Worm (Caenorhabditis elegans) whole organism, L2 larva: Measurements from ENCODE around the gene unc-60.
A peak's percentile ranks its signal among the peaks of the same experiment; 100 is the strongest.

ENCODE experiments used
- R02D3.7 ChIP-seq: fragments of 150-350 bp; optimal IDR thresholded peaks from 2 replicates; lab custom pipeline; 2014; ENCODE audit warnings: missing biosample characterization, missing genetic modification characterization
- alr-1 ChIP-seq: fragments of 150-350 bp; optimal IDR thresholded peaks from 2 replicates; lab custom pipeline; 2014; ENCODE audit warnings: missing biosample characterization, missing genetic modification characterization
- ama-1 ChIP-seq: fragments of 150-350 bp; optimal IDR thresholded peaks from 2 replicates; lab custom pipeline; 2018; ENCODE audit warnings: inconsistent platforms
- blmp-1 ChIP-seq: sonication (generic microtip); optimal IDR thresholded peaks from 2 replicates; lab custom pipeline; 2017; ENCODE audit warnings: missing genetic modification characterization, mild to moderate bottlenecking, missing compliant biosample characterization, antibody characterized with exemption, moderate library complexity; ENCODE audit not compliant: insufficient read depth
- ceh-16 ChIP-seq: fragments of 150-350 bp; optimal IDR thresholded peaks from 2 replicates; lab custom pipeline; 2014; ENCODE audit warnings: missing biosample characterization, missing genetic modification characterization
- ceh-82 ChIP-seq: fragments of 150-350 bp; optimal IDR thresholded peaks from 2 replicates; lab custom pipeline; 2014; ENCODE audit warnings: missing biosample characterization, missing genetic modification characterization
- dmd-4 ChIP-seq: sonication (generic microtip); optimal IDR thresholded peaks from 2 replicates; lab custom pipeline; 2017; ENCODE audit warnings: missing biosample characterization, missing genetic modification characterization
- egl-27 ChIP-seq: sonication (generic microtip); optimal IDR thresholded peaks from 3 replicates; lab custom pipeline; 2017; ENCODE audit warnings: missing biosample characterization, missing genetic modification reagents, missing genetic modification characterization
- elt-1 ChIP-seq: fragments of 150-350 bp; optimal IDR thresholded peaks from 2 replicates; lab custom pipeline; 2014; ENCODE audit warnings: missing biosample characterization, missing genetic modification characterization
- fos-1 ChIP-seq: fragments of 150-350 bp; optimal IDR thresholded peaks from 2 replicates; lab custom pipeline; 2014; ENCODE audit warnings: missing biosample characterization, missing genetic modification characterization
- gmeb-1 ChIP-seq: fragments of 150-350 bp; optimal IDR thresholded peaks from 2 replicates; lab custom pipeline; 2014; ENCODE audit warnings: missing biosample characterization, missing genetic modification characterization
- lin-11 ChIP-seq: fragments of 150-350 bp; sonication (generic microtip); optimal IDR thresholded peaks from 2 replicates; lab custom pipeline; 2014; ENCODE audit warnings: missing biosample characterization, missing genetic modification characterization, inconsistent platforms, mixed read lengths
- lin-39 ChIP-seq: fragments of 150-350 bp; optimal IDR thresholded peaks from 2 replicates; lab custom pipeline; 2014; ENCODE audit warnings: missing biosample characterization, missing genetic modification reagents, missing genetic modification characterization
- lsy-2 ChIP-seq, 2 experiments: fragments of 150-350 bp in 1 of 2; sonication (generic microtip) in 1 of 2; optimal IDR thresholded peaks; 2 replicates each; lab custom pipeline; 2014 to 2017; ENCODE audit warnings: missing biosample characterization in 2 of 2, missing genetic modification characterization in 2 of 2
- mab-5 ChIP-seq: fragments of 150-350 bp; optimal IDR thresholded peaks from 2 replicates; lab custom pipeline; 2014; ENCODE audit warnings: missing biosample characterization, missing genetic modification characterization
- nhr-10 ChIP-seq: sonication (generic microtip); optimal IDR thresholded peaks from 2 replicates; lab custom pipeline; 2017; ENCODE audit warnings: missing biosample characterization, missing genetic modification characterization
- nhr-11 ChIP-seq: fragments of 150-350 bp; optimal IDR thresholded peaks from 2 replicates; lab custom pipeline; 2014; ENCODE audit warnings: missing biosample characterization, missing genetic modification characterization
- nhr-129 ChIP-seq: fragments of 150-350 bp; optimal IDR thresholded peaks from 2 replicates; lab custom pipeline; 2014; ENCODE audit warnings: missing biosample characterization, missing genetic modification characterization
- nhr-21 ChIP-seq: fragments of 150-350 bp; optimal IDR thresholded peaks from 2 replicates; lab custom pipeline; 2014; ENCODE audit warnings: missing biosample characterization, missing genetic modification characterization
- nhr-23 ChIP-seq: fragments of 150-350 bp; optimal IDR thresholded peaks from 2 replicates; lab custom pipeline; 2014; ENCODE audit warnings: missing biosample characterization, missing genetic modification reagents, missing genetic modification characterization
- nhr-237 ChIP-seq: fragments of 150-350 bp; optimal IDR thresholded peaks from 2 replicates; lab custom pipeline; 2014; ENCODE audit warnings: missing biosample characterization, missing genetic modification characterization
- nhr-25 ChIP-seq: fragments of 150-350 bp; sonication (generic microtip); optimal IDR thresholded peaks from 3 replicates; lab custom pipeline; 2014; ENCODE audit warnings: missing biosample characterization, missing genetic modification characterization
- nhr-6 ChIP-seq: fragments of 150-350 bp; optimal IDR thresholded peaks from 2 replicates; lab custom pipeline; 2014; ENCODE audit warnings: missing biosample characterization, missing genetic modification characterization
- peb-1 ChIP-seq: fragments of 150-350 bp; optimal IDR thresholded peaks from 2 replicates; lab custom pipeline; 2014; ENCODE audit warnings: missing biosample characterization, missing genetic modification characterization
- sem-4 ChIP-seq: fragments of 150-350 bp; optimal IDR thresholded peaks from 2 replicates; lab custom pipeline; 2014; ENCODE audit warnings: missing biosample characterization, missing genetic modification reagents, missing genetic modification characterization
- sma-3 ChIP-seq: sonication (generic microtip); optimal IDR thresholded peaks from 2 replicates; lab custom pipeline; 2016; ENCODE audit warnings: missing genetic modification reagents, missing genetic modification characterization, missing compliant biosample characterization
- sma-9 ChIP-seq, 2 experiments: fragments of 150-350 bp in 1 of 2; sonication (generic microtip) in 1 of 2; optimal IDR thresholded peaks; 2 replicates each; lab custom pipeline; 2014 to 2016; ENCODE audit warnings: missing genetic modification characterization in 2 of 2, mild to moderate bottlenecking in 1 of 2, missing biosample characterization in 1 of 2, missing compliant biosample characterization in 1 of 2, missing genetic modification reagents in 1 of 2, moderate library complexity in 1 of 2
- snpc-4 ChIP-seq: fragments of 150-350 bp; optimal IDR thresholded peaks from 2 replicates; lab custom pipeline; 2014; ENCODE audit warnings: missing biosample characterization, missing genetic modification characterization
- unc-39 ChIP-seq: fragments of 150-350 bp; optimal IDR thresholded peaks from 2 replicates; lab custom pipeline; 2014; ENCODE audit warnings: missing biosample characterization, missing genetic modification characterization
- ztf-1 ChIP-seq: fragments of 200-800 bp; sonication (Bioruptor generic); conservative IDR thresholded peaks from 2 replicates; pipeline ENCODE4 v1.3.6; 2022; ENCODE audit warnings: missing genetic modification characterization, missing compliant biosample characterization
- ztf-11 ChIP-seq: sonication (generic microtip); optimal IDR thresholded peaks from 2 replicates; lab custom pipeline; 2017; ENCODE audit warnings: missing biosample characterization, missing genetic modification characterization

The unc-60 gene

ce11 chrV:1447724-1448123 lies 27.2 kb upstream of the unc-60 start, which contains the start of gene cnc-3:
Gene cnc-3, plus strand, starts transcription at chrV:1448004.
- TF ChIP-seq nhr-21 (tag; lab: Kevin White, UChicago): peak; percentile 34
- TF ChIP-seq sma-3 (GFP tag; lab: Kevin White, UChicago): peak; percentile 68
- no peak for TF ChIP-seq fos-1 (tag; lab: Kevin White, UChicago)
- peak; percentile 50 for TF ChIP-seq ama-1 (lab: Kevin White, UChicago)

- peak; percentile 9 for TF ChIP-seq nhr-21 (tag; lab: Kevin White, UChicago)
- TF ChIP-seq elt-1: no peak
- peak; percentile 52 for TF ChIP-seq sma-3 (GFP tag; lab: Kevin White, UChicago)
- TF ChIP-seq unc-39 (tag; lab: Kevin White, UChicago): no peak
Measured at ce11 chrV:1450160-1450559, 24.7 kb upstream of the unc-60 start, which contains the start of gene cnc-2. Gene cnc-2, minus strand, starts transcription at chrV:1450183.

ce11 chrV:1451334-1451733 lies 23.6 kb upstream of the unc-60 start, which contains the start of gene srj-23:
Gene srj-23, plus strand, starts transcription at chrV:1451634.
- TF ChIP-seq snpc-4 (tag; lab: Kevin White, UChicago) (no peak), sem-4 (tag; lab: Kevin White, UChicago) (no peak), peb-1 (tag; lab: Kevin White, UChicago) (no peak), ztf-1 (GFP tag; lab: Robert Waterston, UW) (no peak), unc-39 (tag; lab: Kevin White, UChicago) (no peak), egl-27 (tag; lab: Kevin White, UChicago) (no peak), sma-9 (GFP tag; optimal IDR thresholded peaks at IDR 0.05; lab: Kevin White, UChicago) (no peak), sma-9 (tag; optimal IDR thresholded peaks at IDR 0.05; lab: Kevin White, UChicago) (no peak), nhr-25 (tag; lab: Kevin White, UChicago) (no peak), alr-1 (tag; lab: Kevin White, UChicago) (no peak), lsy-2 (tag; optimal IDR thresholded peaks at IDR 0.05; lab: Kevin White, UChicago) (no peak), nhr-6 (tag; lab: Kevin White, UChicago) (no peak), nhr-23 (tag; lab: Kevin White, UChicago) (no peak), mab-5 (no peak), ztf-11 (tag; lab: Kevin White, UChicago) (no peak), dmd-4 (no peak), ceh-82 (tag; lab: Kevin White, UChicago) (no peak), gmeb-1 (tag; lab: Kevin White, UChicago) (no peak)

DNA sequence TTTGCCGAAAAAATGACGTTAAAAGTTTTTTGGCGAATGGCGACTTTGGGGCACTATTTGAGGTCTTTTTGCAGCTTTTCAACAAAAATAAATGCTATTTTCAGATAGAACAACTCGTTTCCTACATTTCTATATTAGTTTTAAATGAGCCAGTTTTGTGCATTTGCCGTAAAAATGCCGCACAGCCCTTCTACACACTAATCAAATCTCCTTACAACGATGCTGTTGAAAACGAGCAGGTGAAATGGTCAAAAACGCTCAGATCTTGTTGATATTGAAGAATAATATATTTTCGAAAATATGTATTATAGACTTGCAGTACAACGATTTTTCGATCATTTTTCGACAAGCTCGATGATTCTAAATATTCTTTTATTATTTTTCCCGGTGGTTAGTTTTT lies 20.1 kb upstream of the unc-60 start, which contains the start of gene chil-14:
TSS of gene chil-14 (plus strand) at position 301 of the 400 bp plus-strand sequence.
- TF ChIP-seq nhr-237 (tag; lab: Kevin White, UChicago) (no peak), R02D3.7 (tag; lab: Kevin White, UChicago) (no peak), ztf-1 (GFP tag; lab: Robert Waterston, UW) (no peak), nhr-11 (tag; lab: Kevin White, UChicago) (no peak)

DNA sequence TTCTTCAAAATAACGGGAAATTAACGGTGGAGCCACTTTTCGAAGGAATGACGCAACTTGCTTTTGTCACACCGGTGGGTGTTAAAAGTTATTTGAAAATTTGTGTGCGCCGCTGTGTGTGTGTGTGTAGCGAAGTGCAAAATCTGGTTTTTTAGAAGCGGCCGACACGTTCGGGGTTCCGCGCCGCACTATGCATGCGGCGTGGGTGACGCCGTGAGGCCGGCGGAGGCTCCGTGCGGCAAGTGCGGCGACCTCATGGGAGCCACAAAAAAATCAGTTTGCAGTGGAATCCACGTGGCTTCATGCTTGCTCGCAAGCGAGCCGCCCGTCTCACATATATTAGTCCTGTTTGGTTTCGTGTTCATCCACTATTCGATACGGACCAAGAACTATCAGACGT lies 19.6 kb upstream of the unc-60 start:
- TF ChIP-seq R02D3.7 (tag; lab: Kevin White, UChicago) (no peak), ama-1 (lab: Kevin White, UChicago) (no peak), blmp-1 (tag; lab: Kevin White, UChicago) (no peak), ztf-11 (tag; lab: Kevin White, UChicago) (no peak), fos-1 (tag; lab: Kevin White, UChicago) (no peak), nhr-129 (tag; lab: Kevin White, UChicago) (no peak), ceh-16 (tag; lab: Kevin White, UChicago) (no peak), lin-11 (tag; lab: Kevin White, UChicago) (no peak), gmeb-1 (tag; lab: Kevin White, UChicago) (no peak), mab-5 (no peak), nhr-10 (tag; lab: Kevin White, UChicago) (no peak), nhr-11 (tag; lab: Kevin White, UChicago) (no peak), lin-39 (no peak)

ce11 chrV:1456614-1457013 lies 18.3 kb upstream of the unc-60 start:
- TF ChIP-seq sma-9 (GFP tag; optimal IDR thresholded peaks at IDR 0.05; lab: Kevin White, UChicago): peak; percentile 45
- TF ChIP-seq sma-9 (tag; optimal IDR thresholded peaks at IDR 0.05; lab: Kevin White, UChicago): no peak
- TF ChIP-seq lsy-2 (tag; optimal IDR thresholded peaks at IDR 0.05; lab: Kevin White, UChicago): peak in 1 of 2 experiments; percentile 41
- TF ChIP-seq sma-3 (GFP tag; lab: Kevin White, UChicago): no peak
